Worm (Caenorhabditis elegans) whole organism, midembryonic: Measurements from ENCODE around the gene C05D12.1.
A peak's percentile ranks its signal among the peaks of the same experiment; 100 is the strongest.

ENCODE experiments used
- T22C8.4 ChIP-seq: fragments of 200-800 bp; sonication (Bioruptor generic); IDR thresholded peaks from 2 replicates; pipeline ENCODE4 v1.3.6; 2022; ENCODE audit warnings: missing genetic modification characterization, missing compliant biosample characterization
- cog-1 ChIP-seq: sonication (generic microtip); optimal IDR thresholded peaks from 2 replicates; lab custom pipeline; 2016; ENCODE audit warnings: missing genetic modification characterization, missing compliant biosample characterization
- flt-1 ChIP-seq: fragments of 200-800 bp; sonication (Bioruptor generic); IDR thresholded peaks from 2 replicates; pipeline ENCODE4 v1.3.6; 2022; ENCODE audit warnings: missing genetic modification characterization, missing compliant biosample characterization
- klf-2 ChIP-seq: fragments of 200-800 bp; sonication (Bioruptor generic); conservative IDR thresholded peaks from 2 replicates; pipeline ENCODE4 v1.3.6; 2022; ENCODE audit warnings: missing genetic modification reagents, missing genetic modification characterization, missing compliant biosample characterization
- med-1 ChIP-seq: sonication (generic microtip); optimal IDR thresholded peaks from 2 replicates; lab custom pipeline; 2017; ENCODE audit warnings: missing genetic modification characterization, mild to moderate bottlenecking, missing compliant biosample characterization, antibody characterized with exemption, missing genetic modification reagents; ENCODE audit not compliant: insufficient read depth
- ref-1 ChIP-seq: fragments of 200-800 bp; sonication (Bioruptor generic); conservative IDR thresholded peaks from 2 replicates; pipeline ENCODE4 v1.3.6; 2022; ENCODE audit warnings: missing genetic modification reagents, missing genetic modification characterization, missing compliant biosample characterization
- tab-1 ChIP-seq: fragments of 200-800 bp; sonication (Bioruptor generic); IDR thresholded peaks from 2 replicates; pipeline ENCODE4 v1.3.6; 2022; ENCODE audit warnings: missing genetic modification characterization, missing compliant biosample characterization
- ztf-23 ChIP-seq: fragments of 200-800 bp; sonication (Bioruptor generic); IDR thresholded peaks from 2 replicates; pipeline ENCODE4 v1.3.6; 2022; ENCODE audit warnings: missing genetic modification reagents, missing genetic modification characterization, missing compliant biosample characterization
- ztf-29 ChIP-seq: fragments of 200-800 bp; sonication (Bioruptor generic); IDR thresholded peaks from 2 replicates; pipeline ENCODE4 v1.3.6; 2022; ENCODE audit warnings: missing genetic modification reagents, missing genetic modification characterization, missing compliant biosample characterization

The C05D12.1 gene

DNA sequence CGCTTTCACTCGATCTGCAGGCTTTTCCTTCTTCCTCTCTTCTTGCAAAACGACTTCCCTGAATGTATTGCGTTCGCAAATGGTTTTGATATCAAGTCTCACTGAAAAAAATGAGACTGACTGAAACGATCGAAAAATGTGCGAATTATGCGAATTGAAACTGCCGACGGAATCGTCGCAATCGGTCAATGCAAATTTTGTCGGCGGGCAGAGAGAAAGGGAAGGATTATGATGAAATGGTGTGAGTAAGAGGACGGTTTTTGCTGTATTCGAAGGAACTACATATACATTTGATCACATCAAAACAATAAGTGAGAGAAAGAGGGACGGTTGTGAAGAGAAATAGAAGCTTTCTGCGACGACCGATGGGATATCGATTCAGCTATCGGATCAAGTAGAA lies at the start of gene C05D12.1:
TSS of gene C05D12.1 (minus strand) at position 101 of the 400 bp plus-strand sequence.
- no peak for TF ChIP-seq tab-1 (GFP tag; lab: Robert Waterston, UW)
- TF ChIP-seq flt-1 = no peak
- no peak for TF ChIP-seq klf-2 (GFP tag; lab: Robert Waterston, UW)
- TF ChIP-seq ref-1 (GFP tag; lab: Robert Waterston, UW) = no peak
- no peak for TF ChIP-seq med-1 (GFP tag; lab: Kevin White, UChicago)

DNA sequence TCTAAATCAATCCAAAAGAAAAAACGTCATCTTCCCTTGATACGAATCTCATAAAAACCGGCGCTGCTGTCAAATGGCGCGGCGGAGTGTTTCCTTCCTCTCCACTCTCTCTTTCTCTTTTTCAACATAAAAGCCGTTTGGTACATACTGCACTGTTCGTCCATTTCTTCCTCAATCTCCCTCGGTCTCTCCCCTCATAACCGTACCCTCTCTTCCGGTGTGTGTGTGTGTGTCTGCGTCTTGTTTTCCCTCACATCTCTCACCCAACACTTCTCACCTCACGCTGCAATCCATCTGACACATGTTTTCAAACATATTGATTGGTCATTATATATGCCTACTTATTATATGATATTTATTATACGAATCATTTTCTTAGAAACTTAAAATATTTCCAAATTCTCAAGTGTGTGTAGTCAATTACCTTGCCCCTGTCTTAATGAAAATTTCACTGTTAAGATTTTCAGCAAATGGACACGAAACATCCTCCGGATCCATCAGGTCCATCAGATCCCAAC lies 48.9 kb upstream of the C05D12.1 start, which contains the start of the genes aars-1 and rga-1:
TSS of gene aars-1 (minus strand) at position 71 of the 518 bp plus-strand sequence.
TSS of gene rga-1 (plus strand) at position 468 of the 518 bp plus-strand sequence.
- TF ChIP-seq cog-1 (tag; lab: Kevin White, UChicago) (no peak), ztf-29 (GFP tag; lab: Robert Waterston, UW) (0 out of 2 replicates have a peak, but pooled peaks have one; percentile 11)

DNA sequence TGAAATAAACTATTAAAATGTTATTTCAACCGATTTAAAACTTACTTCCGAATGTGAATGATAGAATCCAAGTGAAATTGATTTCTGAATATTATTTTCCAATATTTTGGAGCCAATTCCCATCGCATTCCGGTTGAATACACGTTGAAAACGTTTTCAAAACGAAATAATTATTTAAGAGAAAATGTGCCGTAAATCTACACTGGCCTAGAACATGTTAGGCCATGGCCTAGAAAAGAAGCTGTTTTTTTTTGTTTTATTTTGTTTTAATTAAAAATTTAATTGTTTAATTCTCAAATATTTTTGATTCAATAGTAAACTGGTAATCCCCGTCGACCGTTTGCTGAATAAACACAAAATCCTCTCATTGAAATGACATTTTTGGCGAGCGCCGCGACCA lies 48.3 kb upstream of the C05D12.1 start:
- TF ChIP-seq klf-2 (GFP tag; lab: Robert Waterston, UW) (no peak), ref-1 (GFP tag; lab: Robert Waterston, UW) (no peak), T22C8.4 (GFP tag; lab: Robert Waterston, UW) (no peak), flt-1 (no peak), ztf-29 (GFP tag; lab: Robert Waterston, UW) (no peak), tab-1 (GFP tag; lab: Robert Waterston, UW) (no peak)

DNA sequence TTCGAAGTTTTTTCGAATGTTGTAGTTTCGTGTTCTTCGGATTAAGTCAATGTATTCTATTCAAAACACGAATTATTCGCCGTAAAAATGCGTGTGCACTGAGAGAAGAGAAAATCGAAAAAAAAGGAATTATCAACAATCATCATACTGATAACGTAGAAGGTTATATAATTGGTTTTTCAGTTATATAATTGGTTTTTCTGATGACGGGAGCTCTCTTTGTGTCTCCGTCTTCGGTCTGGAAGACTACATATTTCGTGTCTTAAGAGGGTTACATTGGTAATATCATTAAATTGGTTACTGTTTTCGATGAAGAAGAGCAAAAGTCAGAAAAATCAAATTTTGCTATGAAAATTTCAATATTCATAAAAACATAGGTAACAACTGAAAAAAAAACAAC lies 44.3 kb upstream of the C05D12.1 start:
- TF ChIP-seq flt-1 = no peak
- no peak for TF ChIP-seq cog-1 (tag; lab: Kevin White, UChicago)
- TF ChIP-seq tab-1 (GFP tag; lab: Robert Waterston, UW) = no peak
- TF ChIP-seq klf-2 (GFP tag; lab: Robert Waterston, UW) = no peak
- no peak for TF ChIP-seq ztf-29 (GFP tag; lab: Robert Waterston, UW)
- TF ChIP-seq med-1 (GFP tag; lab: Kevin White, UChicago) = no peak
- no peak for TF ChIP-seq ref-1 (GFP tag; lab: Robert Waterston, UW)
- no peak for TF ChIP-seq ztf-23 (GFP tag; lab: Robert Waterston, UW)
- no peak for TF ChIP-seq T22C8.4 (GFP tag; lab: Robert Waterston, UW)

DNA sequence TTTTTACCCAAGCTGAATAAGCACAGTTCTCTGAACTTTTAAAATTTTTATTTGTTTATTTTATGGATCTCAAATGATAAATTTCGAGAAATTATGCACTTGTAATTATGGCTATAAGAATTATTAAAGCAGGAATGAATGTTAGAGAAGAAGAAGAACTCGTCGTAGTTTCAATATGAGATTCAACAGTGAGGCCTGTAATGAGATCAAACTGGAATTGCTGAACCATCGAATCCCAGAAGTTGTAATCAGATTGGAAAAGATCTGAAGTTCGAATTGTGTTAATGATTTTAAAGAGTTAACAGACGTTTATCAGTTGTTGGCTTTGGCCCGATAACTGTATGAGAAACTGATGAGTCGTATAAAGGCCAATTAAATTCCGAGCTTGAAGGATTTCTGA lies 40.1 kb upstream of the C05D12.1 start:
- TF ChIP-seq ztf-23 (GFP tag; lab: Robert Waterston, UW) (no peak), flt-1 (no peak), ref-1 (GFP tag; lab: Robert Waterston, UW) (no peak), cog-1 (tag; lab: Kevin White, UChicago) (no peak), ztf-29 (GFP tag; lab: Robert Waterston, UW) (no peak), klf-2 (GFP tag; lab: Robert Waterston, UW) (no peak), med-1 (GFP tag; lab: Kevin White, UChicago) (no peak), T22C8.4 (GFP tag; lab: Robert Waterston, UW) (no peak), tab-1 (GFP tag; lab: Robert Waterston, UW) (no peak)

DNA sequence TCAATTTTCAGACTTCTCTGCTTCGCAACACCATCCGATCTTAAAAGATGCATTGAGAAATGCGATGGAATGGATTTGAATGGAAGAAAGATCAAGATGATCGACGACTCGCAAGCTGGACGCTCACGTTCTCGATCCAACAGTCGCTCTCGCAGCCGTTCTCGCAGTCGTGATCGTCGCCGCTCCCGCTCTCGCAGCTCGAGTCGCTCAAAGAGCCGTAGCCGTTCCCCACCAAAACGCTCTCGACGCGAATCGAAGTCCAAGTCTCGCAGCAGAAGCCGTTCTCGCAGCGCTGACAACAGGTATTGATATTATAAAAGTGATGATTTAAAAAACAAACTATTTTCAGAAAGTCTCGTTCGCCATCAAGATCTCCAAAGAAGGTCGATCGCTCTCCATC lies 39.6 kb upstream of the C05D12.1 start:
- no peak for TF ChIP-seq T22C8.4 (GFP tag; lab: Robert Waterston, UW)
- TF ChIP-seq ref-1 (GFP tag; lab: Robert Waterston, UW) = no peak
- TF ChIP-seq med-1 (GFP tag; lab: Kevin White, UChicago) = no peak
- no peak for TF ChIP-seq tab-1 (GFP tag; lab: Robert Waterston, UW)
- TF ChIP-seq flt-1 = 0 out of 2 replicates have a peak, but pooled peaks have one; percentile 44
- TF ChIP-seq ztf-23 (GFP tag; lab: Robert Waterston, UW) = no peak
- no peak for TF ChIP-seq ztf-29 (GFP tag; lab: Robert Waterston, UW)
- TF ChIP-seq klf-2 (GFP tag; lab: Robert Waterston, UW) = no peak

DNA sequence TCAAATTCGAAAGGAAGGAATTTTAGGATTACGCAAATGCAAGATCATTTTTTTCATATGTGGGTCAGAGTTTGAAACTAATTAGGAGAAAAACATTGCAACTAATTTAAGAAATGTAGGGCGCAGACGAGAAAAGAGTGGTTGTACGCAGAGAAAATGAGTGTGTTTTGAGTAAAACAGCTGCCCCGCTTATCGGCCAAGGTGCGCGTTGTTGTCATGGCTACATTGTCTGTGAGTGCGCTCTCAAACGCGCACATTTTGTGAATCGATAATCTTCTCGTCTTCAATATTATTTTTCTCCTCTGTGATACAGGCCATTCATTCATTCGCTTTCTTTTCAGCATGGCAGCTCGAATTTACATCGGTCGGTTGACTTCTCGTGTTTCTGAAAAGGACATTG lies 38.1 kb upstream of the C05D12.1 start:
- TF ChIP-seq ztf-23 (GFP tag; lab: Robert Waterston, UW) = no peak

DNA sequence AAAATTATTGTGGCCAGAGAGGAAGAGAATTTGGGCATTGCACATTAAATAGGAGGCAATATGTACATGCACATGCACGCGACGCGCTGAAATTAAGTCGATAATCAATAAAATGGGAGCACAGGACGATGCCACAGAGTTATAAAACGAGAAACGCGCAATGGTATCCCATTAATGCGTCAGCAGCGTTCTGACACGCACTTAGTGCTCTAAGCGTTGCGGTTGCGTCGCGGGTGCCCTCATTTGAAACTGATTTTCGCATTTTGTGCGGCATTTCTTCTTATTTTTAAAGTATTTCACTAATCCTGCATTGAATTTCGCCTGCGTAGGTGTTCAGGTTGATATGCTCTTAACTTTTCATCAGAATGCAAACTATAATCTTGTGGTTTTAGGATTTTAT lies 37.5 kb upstream of the C05D12.1 start, which contains the start of gene rsp-1:
TSS of gene rsp-1 (plus strand) at position 338 of the 400 bp plus-strand sequence.
- TF ChIP-seq med-1 (GFP tag; lab: Kevin White, UChicago) (peak; percentile 28), ztf-23 (GFP tag; lab: Robert Waterston, UW) (peak; percentile 66), flt-1 (peak; percentile 66; the same call in 1 of the 2 replicates), tab-1 (GFP tag; lab: Robert Waterston, UW) (peak; percentile 54; the same call in 1 of the 2 replicates), T22C8.4 (GFP tag; lab: Robert Waterston, UW) (peak; percentile 72; the same call in 1 of the 2 replicates), cog-1 (tag; lab: Kevin White, UChicago) (peak; percentile 15), klf-2 (GFP tag; lab: Robert Waterston, UW) (no peak), ref-1 (GFP tag; lab: Robert Waterston, UW) (no peak), ztf-29 (GFP tag; lab: Robert Waterston, UW) (no peak)

DNA sequence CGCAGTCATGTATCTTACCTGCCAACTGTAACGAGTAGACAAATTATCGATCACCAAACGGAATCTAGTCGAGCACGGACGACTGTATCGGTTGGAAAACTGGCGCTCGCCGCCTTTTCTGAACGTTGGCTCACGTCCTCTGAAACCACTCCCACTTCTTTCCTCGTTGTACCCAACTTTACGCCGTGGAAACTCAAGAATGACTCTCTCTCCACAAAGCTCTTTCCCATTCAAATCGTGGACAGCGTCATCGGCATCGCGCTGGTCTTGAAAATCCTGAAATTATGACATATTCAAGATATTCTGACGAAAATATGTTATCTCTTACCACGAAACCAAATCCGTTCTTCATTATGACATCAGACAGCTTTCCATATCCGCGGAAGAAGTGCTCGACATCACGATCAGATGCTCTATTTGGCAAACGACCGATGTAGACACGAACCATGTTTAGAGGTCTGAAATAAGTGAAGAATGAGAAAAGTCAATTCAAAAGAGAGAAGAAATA lies 37.0 kb upstream of the C05D12.1 start, which contains the start of gene rsp-2:
TSS of gene rsp-2 (minus strand) at position 458 of the 508 bp plus-strand sequence.
- no peak for TF ChIP-seq ztf-29 (GFP tag; lab: Robert Waterston, UW)
- TF ChIP-seq ztf-23 (GFP tag; lab: Robert Waterston, UW) = no peak

DNA sequence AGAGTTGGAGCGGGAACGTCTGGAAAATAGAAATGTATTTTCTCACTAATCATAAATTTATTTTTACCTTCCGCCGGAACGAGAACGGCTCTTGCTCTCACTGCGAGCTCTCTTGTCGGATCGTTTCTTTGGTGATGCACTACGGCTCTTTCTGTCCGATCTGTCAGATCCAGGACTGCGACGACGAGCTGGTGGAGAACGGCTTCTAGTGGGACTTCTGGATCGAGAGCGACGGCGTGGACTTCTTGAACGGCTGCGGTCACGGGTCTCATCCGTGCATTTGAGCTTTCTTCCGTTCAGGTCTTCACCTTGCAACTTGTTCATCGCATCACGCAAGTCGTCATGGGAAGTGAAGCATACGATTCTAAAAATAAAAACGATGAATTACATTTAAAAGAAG lies 36.2 kb upstream of the C05D12.1 start:
- TF ChIP-seq med-1 (GFP tag; lab: Kevin White, UChicago) (no peak), flt-1 (no peak), ref-1 (GFP tag; lab: Robert Waterston, UW) (no peak), klf-2 (GFP tag; lab: Robert Waterston, UW) (no peak), cog-1 (tag; lab: Kevin White, UChicago) (no peak), ztf-23 (GFP tag; lab: Robert Waterston, UW) (no peak), T22C8.4 (GFP tag; lab: Robert Waterston, UW) (no peak), ztf-29 (GFP tag; lab: Robert Waterston, UW) (no peak), tab-1 (GFP tag; lab: Robert Waterston, UW) (no peak)
